Worm (Caenorhabditis elegans) whole organism, young adult: ENCODE measurements around the gene rsu-1.

Source experiments
- F49E8.2 ChIP-seq: sonication (generic microtip); optimal IDR thresholded peaks from 3 replicates; lab custom pipeline; 2017; ENCODE audit warnings: missing genetic modification characterization, mild to moderate bottlenecking, missing compliant biosample characterization, antibody characterized with exemption, moderate library complexity; ENCODE audit not compliant: insufficient read depth
- F57C9.4 ChIP-seq: sonication (generic microtip); optimal IDR thresholded peaks from 2 replicates; lab custom pipeline; 2017; ENCODE audit warnings: mild to moderate bottlenecking, missing genetic modification characterization, missing compliant biosample characterization
- T26A5.8 ChIP-seq: sonication (generic microtip); optimal IDR thresholded peaks from 2 replicates; lab custom pipeline; 2016; ENCODE audit warnings: missing genetic modification characterization, missing compliant biosample characterization
- Y67H2A.10 ChIP-seq: fragments of 200-800 bp; sonication (Bioruptor generic); conservative IDR thresholded peaks from 2 replicates; pipeline ENCODE4 v1.3.6; 2022; ENCODE audit warnings: missing genetic modification reagents, missing genetic modification characterization, missing compliant biosample characterization
- ama-1 ChIP-seq, 3 experiments: fragments of 150-350 bp in 1 of 3; sonication (generic microtip) in 2 of 3; optimal IDR thresholded peaks; 2 replicates each; lab custom pipeline; 2014 to 2018; ENCODE audit warnings: missing biosample characterization in 2 of 3, missing genetic modification characterization in 2 of 3, missing genetic modification reagents in 2 of 3
- aptf-3 ChIP-seq: fragments of 200-800 bp; sonication (Bioruptor generic); IDR thresholded peaks from 2 replicates; pipeline ENCODE4 v1.3.6; 2022; ENCODE audit warnings: missing genetic modification characterization, missing compliant biosample characterization
- cebp-2 ChIP-seq: fragments of 200-800 bp; sonication (Bioruptor generic); IDR thresholded peaks from 2 replicates; pipeline ENCODE4 v1.3.6; 2022; ENCODE audit warnings: missing genetic modification characterization, missing compliant biosample characterization
- hlh-26 ChIP-seq: fragments of 200-800 bp; sonication (Bioruptor generic); conservative IDR thresholded peaks from 2 replicates; pipeline ENCODE4 v1.3.6; 2022; ENCODE audit warnings: missing genetic modification reagents, missing genetic modification characterization, missing compliant biosample characterization
- pha-4 ChIP-seq: fragments of 150-350 bp; sonication (generic microtip); optimal IDR thresholded peaks from 2 replicates; lab custom pipeline; 2014; ENCODE audit warnings: missing biosample characterization, missing genetic modification reagents, missing genetic modification characterization
- snpc-4 ChIP-seq, 5 experiments: fragments of 150-350 bp in 1 of 5; sonication (generic microtip) in 4 of 5; optimal IDR thresholded peaks; 2 replicates each; lab custom pipeline; 2014 to 2018; ENCODE audit warnings: missing genetic modification characterization in 5 of 5, missing biosample characterization in 3 of 5, antibody characterized with exemption in 2 of 5, mild to moderate bottlenecking in 2 of 5, missing compliant biosample characterization in 2 of 5, missing genotype in 2 of 5, moderate library complexity in 2 of 5, missing genetic modification reagents in 1 of 5
- tbx-9 ChIP-seq: sonication (generic microtip); optimal IDR thresholded peaks from 2 replicates; lab custom pipeline; 2016; ENCODE audit warnings: borderline replicate concordance, missing genetic modification characterization, inconsistent platforms, missing compliant biosample characterization

DNA sequence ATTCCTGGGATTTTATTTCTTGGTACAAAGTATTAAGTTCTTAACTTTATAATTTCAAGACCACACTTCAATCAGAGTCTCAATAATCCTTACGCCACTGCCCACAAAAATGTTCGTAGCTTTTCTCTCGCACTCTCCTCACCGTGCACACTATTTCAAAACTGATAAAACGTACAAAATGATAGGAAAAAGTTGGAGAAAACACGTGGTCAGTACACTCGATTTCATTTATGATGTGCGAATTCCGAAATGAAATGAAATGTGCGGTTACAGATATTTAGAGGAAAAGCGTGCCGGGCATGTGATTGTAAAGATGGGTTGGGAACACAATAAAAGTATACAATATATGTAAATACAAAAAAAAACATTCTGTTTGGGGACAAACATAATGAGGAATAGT lies 48.6 kb downstream of the rsu-1 start:
- TF ChIP-seq ama-1 (optimal IDR thresholded peaks at IDR 0.05; lab: Kevin White, UChicago) (no peak), ama-1 (GFP tag; optimal IDR thresholded peaks at IDR 0.05; lab: Kevin White, UChicago) (no peak), tbx-9 (tag; lab: Kevin White, UChicago) (no peak), snpc-4 (GFP tag; optimal IDR thresholded peaks at IDR 0.05; lab: Kevin White, UChicago) (no peak), snpc-4 (tag; optimal IDR thresholded peaks at IDR 0.05; lab: Kevin White, UChicago) (no peak), cebp-2 (GFP tag; lab: Robert Waterston, UW) (no peak), pha-4 (tag; lab: Kevin White, UChicago) (no peak), F57C9.4 (tag; lab: Kevin White, UChicago) (no peak), Y67H2A.10 (GFP tag; lab: Robert Waterston, UW) (no peak), hlh-26 (no peak), aptf-3 (GFP tag; lab: Robert Waterston, UW) (no peak), F49E8.2 (no peak), T26A5.8 (tag; lab: Kevin White, UChicago) (no peak)
